Worm (Caenorhabditis elegans) whole organism, young adult: ENCODE data around the gene T21C9.13.

ENCODE experiments used
- B0261.1 ChIP-seq: sonication (generic microtip); optimal IDR thresholded peaks from 2 replicates; lab custom pipeline; 2016; ENCODE audit warnings: mild to moderate bottlenecking, missing genetic modification characterization, moderate library complexity, missing compliant biosample characterization
- F33H1.4 ChIP-seq: fragments of 200-800 bp; sonication (Bioruptor generic); IDR thresholded peaks from 2 replicates; pipeline ENCODE4 v1.3.6; 2022; ENCODE audit warnings: missing genetic modification reagents, missing genetic modification characterization, missing compliant biosample characterization
- F52B5.7 ChIP-seq: sonication (generic microtip); optimal IDR thresholded peaks from 2 replicates; lab custom pipeline; 2016; ENCODE audit warnings: mild to moderate bottlenecking, missing genetic modification characterization, missing compliant biosample characterization
- F55B11.4 ChIP-seq: sonication (generic microtip); optimal IDR thresholded peaks from 2 replicates; lab custom pipeline; 2016; ENCODE audit warnings: missing compliant biosample characterization, missing genetic modification characterization, borderline replicate concordance; ENCODE audit not compliant: insufficient read depth
- K11D2.4 ChIP-seq: fragments of 200-800 bp; sonication (Bioruptor generic); IDR thresholded peaks from 2 replicates; pipeline ENCODE4 v1.3.6; 2022; ENCODE audit warnings: missing genetic modification reagents, missing genetic modification characterization, missing compliant biosample characterization
- T07F8.4 ChIP-seq: sonication (generic microtip); optimal IDR thresholded peaks from 2 replicates; lab custom pipeline; 2016; ENCODE audit warnings: mild to moderate bottlenecking, missing genetic modification characterization, moderate library complexity, missing compliant biosample characterization
- T26A5.8 ChIP-seq: sonication (generic microtip); optimal IDR thresholded peaks from 2 replicates; lab custom pipeline; 2016; ENCODE audit warnings: missing genetic modification characterization, missing compliant biosample characterization
- akir-1 ChIP-seq: fragments of 200-800 bp; sonication (Bioruptor generic); optimal IDR thresholded peaks from 2 replicates; lab custom pipeline; 2018; ENCODE audit warnings: mild to moderate bottlenecking, missing genetic modification characterization, moderate library complexity, missing compliant biosample characterization
- aptf-2 ChIP-seq: fragments of 200-800 bp; sonication (Bioruptor generic); conservative IDR thresholded peaks from 2 replicates; pipeline ENCODE4 v1.3.6; 2022; ENCODE audit warnings: missing genetic modification reagents, missing genetic modification characterization, missing compliant biosample characterization
- atf-7 ChIP-seq: sonication (generic microtip); optimal IDR thresholded peaks from 2 replicates; lab custom pipeline; 2017; ENCODE audit warnings: mild to moderate bottlenecking, missing genetic modification characterization, missing compliant biosample characterization
- bed-1 ChIP-seq: fragments of 200-800 bp; sonication (Bioruptor generic); IDR thresholded peaks from 2 replicates; pipeline ENCODE4 v1.3.6; 2022; ENCODE audit warnings: missing genetic modification reagents, missing genetic modification characterization, missing compliant biosample characterization
- ccch-3 ChIP-seq: fragments of 200-800 bp; sonication (Bioruptor generic); optimal IDR thresholded peaks from 2 replicates; lab custom pipeline; 2018; ENCODE audit warnings: mild to moderate bottlenecking, missing genetic modification characterization, missing compliant biosample characterization
- ceh-100 ChIP-seq: fragments of 200-800 bp; sonication (Bioruptor generic); IDR thresholded peaks from 2 replicates; pipeline ENCODE4 v1.3.6; 2022; ENCODE audit warnings: missing genetic modification reagents, missing genetic modification characterization, missing compliant biosample characterization
- ceh-40 ChIP-seq: fragments of 200-800 bp; sonication (Bioruptor generic); IDR thresholded peaks from 2 replicates; pipeline ENCODE4 v1.3.6; 2022; ENCODE audit warnings: missing genetic modification characterization, missing compliant biosample characterization
- ceh-58 ChIP-seq: fragments of 200-800 bp; sonication (Bioruptor generic); IDR thresholded peaks from 2 replicates; pipeline ENCODE4 v1.3.6; 2022; ENCODE audit warnings: missing genetic modification characterization, missing compliant biosample characterization
- ceh-79 ChIP-seq: sonication (generic microtip); optimal IDR thresholded peaks from 2 replicates; lab custom pipeline; 2017; ENCODE audit warnings: mild to moderate bottlenecking, missing genetic modification characterization, missing compliant biosample characterization
- dpl-1 ChIP-seq: fragments of 150-350 bp; optimal IDR thresholded peaks from 2 replicates; lab custom pipeline; 2014; ENCODE audit warnings: missing biosample characterization, missing genetic modification reagents, missing genetic modification characterization
- egrh-3 ChIP-seq: fragments of 200-800 bp; sonication (Bioruptor generic); IDR thresholded peaks from 2 replicates; pipeline ENCODE4 v1.3.6; 2022; ENCODE audit warnings: missing genetic modification reagents, missing genetic modification characterization, missing compliant biosample characterization
- gei-17 ChIP-seq: fragments of 200-800 bp; sonication (Bioruptor generic); optimal IDR thresholded peaks from 2 replicates; lab custom pipeline; 2018; ENCODE audit warnings: mild to moderate bottlenecking, missing genetic modification characterization, missing compliant biosample characterization
- him-1 ChIP-seq: sonication (generic microtip); optimal IDR thresholded peaks from 2 replicates; lab custom pipeline; 2016; ENCODE audit warnings: missing genotype, missing genetic modification reagents, missing genetic modification characterization, missing compliant biosample characterization
- hsf-1 ChIP-seq: fragments of 200-800 bp; sonication (Bioruptor generic); IDR thresholded peaks from 2 replicates; pipeline ENCODE4 v1.3.6; 2022; ENCODE audit warnings: missing genetic modification reagents, missing genetic modification characterization, missing compliant biosample characterization
- lin-35 ChIP-seq, 3 experiments: fragments of 150-350 bp in 2 of 3; sonication (generic microtip) in 1 of 3; optimal IDR thresholded peaks; 2 replicates each; lab custom pipeline; 2014 to 2018; ENCODE audit warnings: missing biosample characterization in 3 of 3, missing genetic modification characterization in 3 of 3, missing genetic modification reagents in 3 of 3
- lin-40 ChIP-seq: sonication (generic microtip); optimal IDR thresholded peaks from 2 replicates; lab custom pipeline; 2016; ENCODE audit warnings: missing genetic modification characterization, mild to moderate bottlenecking, missing compliant biosample characterization, missing genotype, missing genetic modification reagents
- nhr-120 ChIP-seq: fragments of 200-800 bp; sonication (Bioruptor generic); IDR thresholded peaks from 2 replicates; pipeline ENCODE4 v1.3.6; 2022; ENCODE audit warnings: missing genetic modification characterization, missing compliant biosample characterization
- nhr-27 ChIP-seq: fragments of 200-800 bp; sonication (Bioruptor generic); optimal IDR thresholded peaks from 2 replicates; lab custom pipeline; 2018; ENCODE audit warnings: mild to moderate bottlenecking, missing genetic modification characterization, moderate library complexity, missing compliant biosample characterization
- nhr-80 ChIP-seq: sonication (generic microtip); optimal IDR thresholded peaks from 2 replicates; lab custom pipeline; 2016; ENCODE audit warnings: missing genetic modification characterization, missing compliant biosample characterization
- nhr-90 ChIP-seq: sonication (generic microtip); optimal IDR thresholded peaks from 2 replicates; lab custom pipeline; 2016; ENCODE audit warnings: missing genotype, mild to moderate bottlenecking, missing genetic modification characterization, missing compliant biosample characterization
- pbrm-1 ChIP-seq: fragments of 200-800 bp; sonication (Bioruptor generic); IDR thresholded peaks from 2 replicates; pipeline ENCODE4 v1.3.6; 2022; ENCODE audit warnings: missing genetic modification reagents, missing genetic modification characterization, missing compliant biosample characterization
- pha-4 ChIP-seq: fragments of 150-350 bp; sonication (generic microtip); optimal IDR thresholded peaks from 2 replicates; lab custom pipeline; 2014; ENCODE audit warnings: missing biosample characterization, missing genetic modification reagents, missing genetic modification characterization
- rec-8 ChIP-seq, 2 experiments: sonication (generic microtip); optimal IDR thresholded peaks; 2 replicates each; lab custom pipeline; 2016; ENCODE audit warnings: mild to moderate bottlenecking in 2 of 2, missing genetic modification characterization in 2 of 2, missing genetic modification reagents in 2 of 2, missing genotype in 2 of 2, missing biosample characterization in 1 of 2, missing compliant biosample characterization in 1 of 2, moderate library complexity in 1 of 2
- snpc-1.3 ChIP-seq: sonication (generic microtip); optimal IDR thresholded peaks from 2 replicates; lab custom pipeline; 2017; ENCODE audit warnings: missing genetic modification characterization, mild to moderate bottlenecking, missing compliant biosample characterization, antibody characterized with exemption, moderate library complexity, missing genotype, missing genetic modification reagents; ENCODE audit not compliant: insufficient read depth
- somi-1 ChIP-seq: fragments of 200-800 bp; sonication (Bioruptor generic); optimal IDR thresholded peaks from 2 replicates; lab custom pipeline; 2018; ENCODE audit warnings: mild to moderate bottlenecking, missing genetic modification characterization, missing compliant biosample characterization
- sptf-2 ChIP-seq: fragments of 200-800 bp; sonication (Bioruptor generic); optimal IDR thresholded peaks from 2 replicates; lab custom pipeline; 2018; ENCODE audit warnings: mild to moderate bottlenecking, missing genetic modification characterization, missing compliant biosample characterization
- tbp1 ChIP-seq: fragments of 200-800 bp; sonication (Bioruptor generic); optimal IDR thresholded peaks from 2 replicates; lab custom pipeline; 2018; ENCODE audit warnings: mild to moderate bottlenecking, missing genetic modification characterization, missing compliant biosample characterization
- zim-3 ChIP-seq: sonication (generic microtip); optimal IDR thresholded peaks from 2 replicates; lab custom pipeline; 2017; ENCODE audit warnings: mild to moderate bottlenecking, missing genetic modification characterization, moderate library complexity, missing compliant biosample characterization
- ztf-22 ChIP-seq: fragments of 200-800 bp; sonication (Bioruptor generic); optimal IDR thresholded peaks from 2 replicates; lab custom pipeline; 2018; ENCODE audit warnings: mild to moderate bottlenecking, missing genetic modification characterization, moderate library complexity, missing compliant biosample characterization
- ztf-3 ChIP-seq: fragments of 200-800 bp; sonication (Bioruptor generic); optimal IDR thresholded peaks from 2 replicates; lab custom pipeline; 2018; ENCODE audit warnings: mild to moderate bottlenecking, missing genetic modification characterization, missing compliant biosample characterization

T21C9.13 gene

DNA sequence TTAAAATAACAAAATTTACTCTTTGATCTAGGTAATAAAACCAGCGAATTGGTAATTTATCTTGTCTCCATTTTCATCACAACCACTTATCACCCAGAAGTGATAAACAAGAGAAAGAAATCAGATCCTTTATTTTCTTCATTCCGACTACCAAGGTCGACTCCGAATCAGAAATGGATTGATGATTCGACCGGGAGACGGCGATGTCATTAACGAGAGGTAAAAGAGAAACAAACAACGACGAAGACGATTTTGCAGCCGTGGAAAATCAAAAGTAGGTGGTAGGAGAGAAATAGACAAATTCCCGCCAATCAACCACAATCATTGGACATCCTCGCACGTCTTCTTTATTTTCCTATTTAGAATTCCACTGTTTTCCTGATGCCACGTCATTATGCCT lies 40.0 kb upstream of the T21C9.13 start:
- no peak for TF ChIP-seq somi-1 (GFP tag; lab: Kevin White, UChicago)
- TF ChIP-seq T26A5.8 (tag; lab: Kevin White, UChicago), result no peak
- no peak for TF ChIP-seq zim-3
- TF ChIP-seq nhr-120 (GFP tag; lab: Robert Waterston, UW), result no peak
- TF ChIP-seq, all 124 proteins: peak for 0

DNA sequence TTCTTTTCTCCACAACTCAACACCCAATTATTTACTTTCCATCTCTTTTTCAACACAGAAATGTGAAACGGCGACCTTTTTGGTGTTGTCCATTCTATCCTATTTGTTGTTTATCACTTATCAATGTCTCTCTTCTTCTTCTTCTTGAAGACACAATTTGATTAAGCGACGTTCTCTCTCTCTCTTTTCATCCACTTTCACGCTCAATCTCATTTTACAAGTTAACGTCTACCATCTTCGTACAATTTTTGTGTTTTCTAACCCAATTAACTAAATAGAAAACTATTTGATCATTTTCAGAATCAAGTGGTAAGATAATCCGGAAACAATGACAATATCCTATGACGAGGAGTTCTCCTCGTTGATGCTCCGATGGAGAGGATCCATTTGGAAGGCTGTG lies 39.4 kb upstream of the T21C9.13 start, which contains the start of gene best-14:
best-14 (plus strand) TSS at position 301 of the 400 bp plus-strand sequence.
- TF ChIP-seq F33H1.4 (GFP tag; lab: Robert Waterston, UW) (no peak), ccch-3 (GFP tag; lab: Kevin White, UChicago) (no peak), ceh-40 (GFP tag; lab: Robert Waterston, UW) (no peak), aptf-2 (GFP tag; lab: Robert Waterston, UW) (no peak), pha-4 (no peak)

DNA sequence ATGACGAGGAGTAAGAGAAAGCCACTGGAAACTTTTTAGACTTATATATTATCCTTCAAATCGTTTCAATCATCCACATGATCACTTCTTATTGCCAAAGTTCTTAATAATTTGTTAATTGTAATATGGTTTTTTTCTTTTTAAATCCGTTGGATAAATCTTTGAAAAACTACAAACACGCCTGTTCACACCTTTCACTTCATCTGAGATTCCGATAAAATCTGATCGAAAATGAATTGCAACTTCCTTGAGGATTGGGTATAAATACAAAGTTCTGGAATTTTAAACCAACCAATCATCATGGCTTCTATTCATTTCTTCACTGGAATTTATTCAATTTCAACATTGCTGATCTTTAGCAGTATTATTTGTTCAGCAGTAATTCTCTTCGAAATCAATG lies 36.4 kb upstream of the T21C9.13 start, which contains the start of gene col-152:
col-152 (plus strand) TSS at position 301 of the 400 bp plus-strand sequence.
- TF ChIP-seq ztf-3 (GFP tag; lab: Kevin White, UChicago) (no peak), lin-35 (GFP tag; optimal IDR thresholded peaks at IDR 0.05; lab: Kevin White, UChicago) (no peak), him-1 (tag; lab: Kevin White, UChicago) (no peak), nhr-90 (tag; lab: Kevin White, UChicago) (no peak)

DNA sequence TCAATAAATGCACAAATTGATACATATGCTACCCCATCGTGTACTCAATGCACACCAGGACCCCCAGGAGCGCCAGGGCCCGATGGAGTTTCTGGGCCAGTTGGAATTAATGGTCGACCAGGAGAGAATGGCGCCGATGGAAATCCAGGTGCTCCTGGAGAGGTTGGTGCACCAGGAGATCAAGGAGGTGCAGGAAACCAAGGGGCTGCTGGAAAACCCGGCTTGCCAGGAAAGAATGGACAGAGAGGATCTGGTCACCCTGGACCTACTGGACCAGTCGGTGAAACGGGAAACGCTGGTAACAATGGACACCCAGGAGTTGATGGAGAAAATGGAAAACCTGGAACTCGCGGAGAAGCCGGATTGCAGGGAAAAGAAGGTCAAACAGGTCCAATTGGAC lies 35.4 kb upstream of the T21C9.13 start:
- TF ChIP-seq egrh-3 (GFP tag; lab: Robert Waterston, UW), result peak; percentile 52; the same call in 1 of the 2 replicates
- TF ChIP-seq ztf-22 (GFP tag; lab: Kevin White, UChicago), result peak; percentile 30
- no peak for TF ChIP-seq T07F8.4 (tag; lab: Kevin White, UChicago)

DNA sequence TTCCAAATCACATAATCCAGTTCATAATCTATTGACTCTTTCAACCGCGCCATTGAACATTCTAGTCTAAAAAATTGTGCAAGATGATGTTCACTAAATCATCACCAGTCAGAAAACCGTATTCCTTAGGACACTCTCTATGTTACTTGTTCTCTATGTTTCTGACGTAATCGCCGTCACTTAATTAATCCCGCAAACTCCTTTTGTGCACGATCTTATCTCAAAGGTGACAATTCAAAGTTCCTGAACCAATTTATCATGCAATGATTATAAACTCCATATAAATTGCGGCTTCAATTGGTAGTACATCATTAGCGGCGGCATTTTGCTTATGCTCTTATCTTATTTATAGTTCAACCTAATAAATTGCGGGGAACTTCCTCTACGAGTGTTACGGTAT lies 34.2 kb upstream of the T21C9.13 start:
- TF ChIP-seq egrh-3 (GFP tag; lab: Robert Waterston, UW) (no peak), nhr-80 (tag; lab: Kevin White, UChicago) (peak; percentile 60), atf-7 (tag; lab: Kevin White, UChicago) (peak; percentile 63), ceh-100 (GFP tag; lab: Robert Waterston, UW) (no peak)

DNA sequence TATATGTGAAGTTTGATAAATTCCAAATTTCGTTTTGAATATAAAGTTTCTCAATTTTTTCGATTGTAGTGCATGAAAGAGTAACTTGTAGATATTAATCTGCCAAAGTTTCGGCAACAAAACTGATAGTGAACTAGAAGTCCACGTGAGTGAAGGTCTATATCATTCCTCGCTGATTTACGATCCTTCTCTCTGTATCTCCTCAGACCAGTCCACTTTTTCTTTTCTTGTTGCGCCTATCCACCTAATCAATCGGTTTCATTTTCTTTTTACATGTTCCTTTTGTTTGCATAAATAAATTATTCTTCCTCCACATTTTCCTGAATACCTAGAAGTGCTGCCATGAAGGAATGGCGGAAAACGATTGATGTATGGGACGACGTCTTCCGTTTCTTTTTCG lies 32.9 kb upstream of the T21C9.13 start:
- TF ChIP-seq somi-1 (GFP tag; lab: Kevin White, UChicago) (no peak), hsf-1 (GFP tag; lab: Robert Waterston, UW) (no peak), ceh-58 (GFP tag; lab: Robert Waterston, UW) (no peak), sptf-2 (GFP tag; lab: Kevin White, UChicago) (no peak), akir-1 (no peak), bed-1 (GFP tag; lab: Robert Waterston, UW) (no peak), T07F8.4 (tag; lab: Kevin White, UChicago) (no peak), pbrm-1 (no peak), B0261.1 (tag; lab: Kevin White, UChicago) (no peak), ceh-79 (tag; lab: Kevin White, UChicago) (no peak), F52B5.7 (tag; lab: Kevin White, UChicago) (no peak), snpc-1.3 (tag; lab: Kevin White, UChicago) (no peak), tbp1 (no peak), gei-17 (no peak), rec-8 (tag; optimal IDR thresholded peaks at IDR 0.05; lab: Kevin White, UChicago) (no peak), lin-40 (tag; lab: Kevin White, UChicago) (no peak), F55B11.4 (tag; lab: Kevin White, UChicago) (no peak), K11D2.4 (GFP tag; lab: Robert Waterston, UW) (no peak), dpl-1 (GFP tag; lab: Kevin White, UChicago) (no peak), nhr-27 (tag; lab: Kevin White, UChicago) (no peak)
